Fruit fly (Drosophila melanogaster) whole organism, embryonic: ENCODE data around the gene scramb2.

ENCODE experiments used
- Aef1 ChIP-seq: fragments of 200-800 bp; sonication (Bioruptor generic); IDR thresholded peaks from 3 replicates; pipeline ENCODE4 v1.3.6; 2022; ENCODE audit warnings: missing biosample characterization, missing genetic modification characterization
- B-H1 ChIP-seq: fragments of 200-800 bp; sonication (Bioruptor generic); IDR thresholded peaks from 3 replicates; pipeline ENCODE4 v1.3.6; 2022; ENCODE audit warnings: missing biosample characterization, missing genetic modification characterization
- CG10462 ChIP-seq: fragments of 200-800 bp; sonication (Bioruptor generic); optimal IDR thresholded peaks from 2 replicates; lab custom pipeline; 2016; ENCODE audit warnings: missing biosample characterization, missing genetic modification characterization
- CG10543 ChIP-seq: fragments of 200-800 bp; sonication (Bioruptor generic); optimal IDR thresholded peaks from 3 replicates; lab custom pipeline; 2017; ENCODE audit warnings: missing biosample characterization, mild to moderate bottlenecking, missing genetic modification characterization, moderate library complexity
- CG12942 ChIP-seq: fragments of 200-800 bp; sonication (Bioruptor generic); optimal IDR thresholded peaks from 3 replicates; lab custom pipeline; 2016; ENCODE audit warnings: missing biosample characterization, missing genetic modification characterization
- CG15479 ChIP-seq: fragments of 200-800 bp; sonication (Bioruptor generic); optimal IDR thresholded peaks from 3 replicates; lab custom pipeline; 2019; ENCODE audit warnings: missing biosample characterization, mild to moderate bottlenecking, missing genetic modification characterization, moderate library complexity
- CG15601 ChIP-seq: fragments of 200-800 bp; sonication (Bioruptor generic); optimal IDR thresholded peaks from 3 replicates; lab custom pipeline; 2019; ENCODE audit warnings: missing biosample characterization, mild to moderate bottlenecking, missing genetic modification characterization, moderate library complexity
- CG2116 ChIP-seq: fragments of 200-800 bp; sonication (Bioruptor generic); optimal IDR thresholded peaks from 3 replicates; lab custom pipeline; 2018; ENCODE audit warnings: missing biosample characterization, mild to moderate bottlenecking, missing genetic modification characterization
- CG2678 ChIP-seq: fragments of 200-800 bp; sonication (Bioruptor generic); optimal IDR thresholded peaks from 3 replicates; lab custom pipeline; 2019; ENCODE audit warnings: missing biosample characterization, mild to moderate bottlenecking, missing genetic modification characterization, moderate library complexity
- CG34422 ChIP-seq: fragments of 200-800 bp; sonication (Bioruptor generic); IDR thresholded peaks from 3 replicates; pipeline ENCODE4 v1.3.6; 2022; ENCODE audit warnings: missing biosample characterization, missing genetic modification characterization
- CG4707 ChIP-seq: fragments of 200-800 bp; sonication (Bioruptor generic); optimal IDR thresholded peaks from 2 replicates; lab custom pipeline; 2018; ENCODE audit warnings: missing biosample characterization, mild to moderate bottlenecking, missing genetic modification characterization, moderate library complexity
- CG6272 ChIP-seq: fragments of 200-800 bp; sonication (Bioruptor generic); IDR thresholded peaks from 2 replicates; pipeline ENCODE4 v1.3.6; 2022; ENCODE audit warnings: missing biosample characterization, missing genetic modification characterization
- CG7271 ChIP-seq: fragments of 200-800 bp; sonication (Bioruptor generic); optimal IDR thresholded peaks from 2 replicates; lab custom pipeline; 2018; ENCODE audit warnings: missing biosample characterization, mild to moderate bottlenecking, missing genetic modification characterization, moderate library complexity
- CG7839 ChIP-seq: fragments of 200-800 bp; sonication (Bioruptor generic); optimal IDR thresholded peaks from 3 replicates; lab custom pipeline; 2018; ENCODE audit warnings: missing biosample characterization, mild to moderate bottlenecking, missing genetic modification characterization, moderate library complexity
- CG7963 ChIP-seq: fragments of 200-800 bp; sonication (Bioruptor generic); IDR thresholded peaks from 3 replicates; pipeline ENCODE4 v1.3.6; 2022; ENCODE audit warnings: missing biosample characterization, missing genetic modification characterization; ENCODE audit not compliant: partially characterized antibody
- D19B ChIP-seq: fragments of 200-800 bp; sonication (Bioruptor generic); optimal IDR thresholded peaks from 2 replicates; lab custom pipeline; 2017; ENCODE audit warnings: missing biosample characterization, mild to moderate bottlenecking, missing genetic modification characterization
- Dfd ChIP-seq, 2 experiments: fragments of >200 bp; optimal IDR thresholded peaks; 2 replicates each; lab custom pipeline; 2017; ENCODE audit warnings: missing biosample characterization in 2 of 2, missing genetic modification characterization in 2 of 2
- Dip3 ChIP-seq: fragments of 200-800 bp; sonication (Bioruptor generic); optimal IDR thresholded peaks from 3 replicates; lab custom pipeline; 2016; ENCODE audit warnings: missing biosample characterization, missing genetic modification characterization
- Doc3 ChIP-seq: fragments of 200-800 bp; sonication (Bioruptor generic); IDR thresholded peaks from 3 replicates; pipeline ENCODE4 v1.3.6; 2022; ENCODE audit warnings: missing biosample characterization, missing genetic modification characterization; ENCODE audit not compliant: partially characterized antibody
- Elba2 ChIP-seq: fragments of 200-800 bp; sonication (Bioruptor generic); optimal IDR thresholded peaks from 3 replicates; lab custom pipeline; 2016; ENCODE audit warnings: missing biosample characterization, missing genetic modification characterization
- Fer1 ChIP-seq: fragments of 200-800 bp; sonication (Bioruptor generic); optimal IDR thresholded peaks from 2 replicates; lab custom pipeline; 2017; ENCODE audit warnings: missing biosample characterization, mild to moderate bottlenecking, missing genetic modification characterization
- HLH3B ChIP-seq: fragments of 200-800 bp; sonication (Bioruptor generic); IDR thresholded peaks from 2 replicates; pipeline ENCODE4 v1.3.6; 2022; ENCODE audit warnings: missing biosample characterization, missing genetic modification characterization
- Hey ChIP-seq: fragments of 200-800 bp; sonication (Bioruptor generic); optimal IDR thresholded peaks from 3 replicates; lab custom pipeline; 2018; ENCODE audit warnings: missing biosample characterization, mild to moderate bottlenecking, missing genetic modification characterization
- Hr51 ChIP-seq, 2 experiments: fragments of 200-800 bp; sonication (Bioruptor generic); optimal IDR thresholded peaks; 2 replicates in 1 of 2; 3 replicates in 1 of 2; lab custom pipeline; 2016 to 2018; ENCODE audit warnings: missing biosample characterization in 2 of 2, missing genetic modification characterization in 2 of 2, mild to moderate bottlenecking in 1 of 2, moderate library complexity in 1 of 2
- Myb ChIP-seq: fragments of 200-800 bp; sonication (Bioruptor generic); optimal IDR thresholded peaks from 2 replicates; lab custom pipeline; 2016; ENCODE audit warnings: missing biosample characterization, missing genetic modification characterization
- NC2α ChIP-seq: fragments of 200-800 bp; sonication (Bioruptor generic); optimal IDR thresholded peaks from 2 replicates; lab custom pipeline; 2016; ENCODE audit warnings: missing biosample characterization, missing genetic modification characterization
- NK7.1 ChIP-seq: fragments of 200-800 bp; sonication (Bioruptor generic); optimal IDR thresholded peaks from 3 replicates; lab custom pipeline; 2016; ENCODE audit warnings: missing biosample characterization, missing genetic modification characterization
- Optix ChIP-seq: fragments of 200-800 bp; sonication (Bioruptor generic); IDR thresholded peaks from 3 replicates; pipeline ENCODE4 v1.3.6; 2022; ENCODE audit warnings: missing biosample characterization, missing genetic modification characterization
- Rx ChIP-seq: fragments of 200-800 bp; sonication (Bioruptor generic); IDR thresholded peaks from 2 replicates; pipeline ENCODE4 v1.3.6; 2022; ENCODE audit warnings: missing biosample characterization, missing genetic modification characterization
- Six4 ChIP-seq: fragments of 200-800 bp; sonication (Bioruptor generic); optimal IDR thresholded peaks from 2 replicates; lab custom pipeline; 2016; ENCODE audit warnings: missing biosample characterization, missing genetic modification characterization
- ara ChIP-seq: fragments of 200-800 bp; sonication (Bioruptor generic); IDR thresholded peaks from 2 replicates; pipeline ENCODE4 v1.3.6; 2022; ENCODE audit warnings: missing biosample characterization, missing genetic modification characterization
- ato ChIP-seq: fragments of 200-800 bp; sonication (Bioruptor generic); IDR thresholded peaks from 2 replicates; pipeline ENCODE4 v1.3.6; 2022; ENCODE audit warnings: missing biosample characterization, missing genetic modification characterization; ENCODE audit not compliant: partially characterized antibody
- bigmax ChIP-seq: fragments of 200-800 bp; sonication (Bioruptor generic); optimal IDR thresholded peaks from 2 replicates; lab custom pipeline; 2018; ENCODE audit warnings: missing biosample characterization, mild to moderate bottlenecking, missing genetic modification characterization
- bsh ChIP-seq, 2 experiments: fragments of 200-800 bp; sonication (Bioruptor generic); optimal IDR thresholded peaks; 2 replicates each; lab custom pipeline; 2017 to 2018; ENCODE audit warnings: mild to moderate bottlenecking in 2 of 2, missing biosample characterization in 2 of 2, missing genetic modification characterization in 2 of 2, moderate library complexity in 1 of 2
- btn ChIP-seq: fragments of 200-800 bp; sonication (Bioruptor generic); optimal IDR thresholded peaks from 2 replicates; lab custom pipeline; 2016; ENCODE audit warnings: missing biosample characterization, missing genetic modification characterization
- cg ChIP-seq: fragments of 200-800 bp; sonication (Bioruptor generic); optimal IDR thresholded peaks from 3 replicates; lab custom pipeline; 2019; ENCODE audit warnings: missing biosample characterization, mild to moderate bottlenecking, missing genetic modification characterization, moderate library complexity
- ci ChIP-seq: fragments of 200-800 bp; sonication (Bioruptor generic); IDR thresholded peaks from 3 replicates; pipeline ENCODE4 v1.3.6; 2022; ENCODE audit warnings: missing biosample characterization, missing genetic modification characterization
- da ChIP-seq: fragments of 200-800 bp; sonication (Bioruptor generic); optimal IDR thresholded peaks from 2 replicates; lab custom pipeline; 2016; ENCODE audit warnings: missing biosample characterization, missing genetic modification characterization
- danr ChIP-seq: fragments of 200-800 bp; sonication (Bioruptor generic); IDR thresholded peaks from 2 replicates; pipeline ENCODE4 v1.3.6; 2022; ENCODE audit warnings: missing biosample characterization, missing genetic modification characterization
- dysf ChIP-seq: fragments of 200-800 bp; sonication (Bioruptor generic); IDR thresholded peaks from 3 replicates; pipeline ENCODE4 v1.3.6; 2022; ENCODE audit warnings: missing biosample characterization, missing genetic modification characterization
- jigr1 ChIP-seq: fragments of 200-800 bp; sonication (Bioruptor generic); IDR thresholded peaks from 3 replicates; pipeline ENCODE4 v1.3.6; 2022; ENCODE audit warnings: missing biosample characterization, missing genetic modification characterization
- jing ChIP-seq: fragments of 200-800 bp; sonication (Bioruptor generic); optimal IDR thresholded peaks from 2 replicates; lab custom pipeline; 2018; ENCODE audit warnings: missing biosample characterization, mild to moderate bottlenecking, missing genetic modification characterization
- kah ChIP-seq: fragments of 200-800 bp; sonication (Bioruptor generic); optimal IDR thresholded peaks from 2 replicates; lab custom pipeline; 2018; ENCODE audit warnings: missing biosample characterization, mild to moderate bottlenecking, missing genetic modification characterization
- knrl ChIP-seq: fragments of 200-800 bp; sonication (Bioruptor generic); IDR thresholded peaks from 3 replicates; pipeline ENCODE4 v1.3.6; 2022; ENCODE audit warnings: missing biosample characterization, missing genetic modification characterization; ENCODE audit not compliant: partially characterized antibody
- lab ChIP-seq: fragments of 200-800 bp; sonication (Bioruptor generic); optimal IDR thresholded peaks from 3 replicates; lab custom pipeline; 2017; ENCODE audit warnings: missing biosample characterization, missing genetic modification characterization, mild to moderate bottlenecking, moderate library complexity, missing genetic modification reagents
- nerfin-1 ChIP-seq: fragments of 200-800 bp; sonication (Bioruptor generic); optimal IDR thresholded peaks from 3 replicates; lab custom pipeline; 2019; ENCODE audit warnings: missing biosample characterization, mild to moderate bottlenecking, missing genetic modification characterization, moderate library complexity
- tgo ChIP-seq: fragments of 200-800 bp; sonication (Bioruptor generic); IDR thresholded peaks from 3 replicates; pipeline ENCODE4 v1.3.6; 2022; ENCODE audit warnings: missing biosample characterization, missing genetic modification characterization
- vvl ChIP-seq: fragments of 200-800 bp; sonication (Bioruptor generic); IDR thresholded peaks from 2 replicates; pipeline ENCODE4 v1.3.6; 2022; ENCODE audit warnings: missing biosample characterization, missing genetic modification characterization
- wek ChIP-seq: fragments of 200-800 bp; sonication (Bioruptor generic); optimal IDR thresholded peaks from 3 replicates; lab custom pipeline; 2018; ENCODE audit warnings: missing biosample characterization, mild to moderate bottlenecking, missing genetic modification characterization, moderate library complexity
- zf30C ChIP-seq: fragments of 200-800 bp; sonication (Bioruptor generic); optimal IDR thresholded peaks from 3 replicates; lab custom pipeline; 2018; ENCODE audit warnings: missing biosample characterization, mild to moderate bottlenecking, missing genetic modification characterization

scramb2 gene

dm6 chr3L:3077568-3078107, 31.0 kb upstream of the scramb2 start (continued):
- TF ChIP-seq Dip3 (GFP tag; lab: Kevin White, UChicago) (peak; percentile 11), dysf (GFP tag; lab: Robert Waterston, UW) (peak; percentile 54; the same call in 1 of the 3 replicates), da (no peak), danr (GFP tag; lab: Robert Waterston, UW) (no peak), Elba2 (GFP tag; lab: Kevin White, UChicago) (no peak), CG2678 (tag; lab: Kevin White, UChicago) (peak; percentile 34), NK7.1 (no peak), CG7839 (no peak), CG4707 (GFP tag; lab: Kevin White, UChicago) (no peak), knrl (peak; percentile 36; the same call in 1 of the 3 replicates), Fer1 (GFP tag; lab: Kevin White, UChicago) (peak; percentile 76), CG10543 (GFP tag; lab: Kevin White, UChicago) (peak; percentile 88), CG12942 (no peak), Myb (GFP tag; lab: Kevin White, UChicago) (peak; percentile 52), tgo (GFP tag; lab: Robert Waterston, UW) (no peak), CG34422 (GFP tag; lab: Robert Waterston, UW) (peak; percentile 40; the same call in 1 of the 3 replicates), Rx (GFP tag; lab: Robert Waterston, UW) (no peak), Hey (tag; lab: Kevin White, UChicago) (peak; percentile 44), jigr1 (GFP tag; lab: Robert Waterston, UW) (no peak), Aef1 (GFP tag; lab: Robert Waterston, UW) (no peak), zf30C (no peak), bigmax (peak; percentile 35), ato (GFP tag; lab: Robert Waterston, UW) (peak; percentile 10; the same call in 1 of the 2 replicates), ci (GFP tag; lab: Robert Waterston, UW) (peak; percentile 69), btn (GFP tag; lab: Kevin White, UChicago) (no peak), CG7271 (tag; lab: Kevin White, UChicago) (no peak), B-H1 (GFP tag; lab: Robert Waterston, UW) (no peak), Six4 (GFP tag; lab: Kevin White, UChicago) (no peak), CG10462 (no peak), cg (GFP tag; lab: Kevin White, UChicago) (peak; percentile 88), CG15601 (tag; lab: Kevin White, UChicago) (no peak), Optix (no peak), bsh (GFP tag; optimal IDR thresholded peaks at IDR 0.05; lab: Kevin White, UChicago) (peak in 1 of 2 experiments; percentile 87), lab (GFP tag; lab: Kevin White, UChicago) (peak; percentile 77), Dfd (GFP tag; optimal IDR thresholded peaks at IDR 0.05; lab: Kevin White, UChicago) (no peak), CG15479 (no peak), Doc3 (no peak), CG6272 (GFP tag; lab: Robert Waterston, UW) (0 out of 2 replicates have a peak, but pooled peaks have one; percentile 13), D19B (GFP tag; lab: Kevin White, UChicago) (no peak), jing (no peak), Hr51 (GFP tag; optimal IDR thresholded peaks at IDR 0.05; lab: Kevin White, UChicago) (no peak), CG7963 (GFP tag; lab: Robert Waterston, UW) (no peak), vvl (GFP tag; lab: Robert Waterston, UW) (peak; percentile 75), CG2116 (no peak), wek (GFP tag; lab: Kevin White, UChicago) (peak; percentile 63), nerfin-1 (tag; lab: Kevin White, UChicago) (no peak), HLH3B (GFP tag; lab: Robert Waterston, UW) (peak; percentile 41; the same call in 1 of the 2 replicates), kah (GFP tag; lab: Kevin White, UChicago) (peak; percentile 10), ara (no peak), NC2α (GFP tag; lab: Kevin White, UChicago) (no peak)
